Worm (Caenorhabditis elegans) whole organism, late embryonic: ENCODE data around the gene C17G10.6.

Experiments used
- C08G9.2 ChIP-seq: sonication (generic microtip); optimal IDR thresholded peaks from 2 replicates; lab custom pipeline; 2016; ENCODE audit warnings: mild to moderate bottlenecking, missing genetic modification characterization, moderate library complexity, missing compliant biosample characterization
- K02D7.2 ChIP-seq: sonication (generic microtip); optimal IDR thresholded peaks from 2 replicates; lab custom pipeline; 2017; ENCODE audit warnings: mild to moderate bottlenecking, missing genetic modification characterization, missing compliant biosample characterization
- K09A11.1 ChIP-seq: sonication (generic microtip); optimal IDR thresholded peaks from 2 replicates; lab custom pipeline; 2017; ENCODE audit warnings: antibody characterized with exemption, mild to moderate bottlenecking, missing genetic modification characterization, missing compliant biosample characterization; ENCODE audit not compliant: insufficient read depth
- ahr-1 ChIP-seq: sonication (generic microtip); optimal IDR thresholded peaks from 2 replicates; lab custom pipeline; 2016; ENCODE audit warnings: missing genetic modification characterization, missing compliant biosample characterization
- ceh-14 ChIP-seq: sonication (generic microtip); optimal IDR thresholded peaks from 2 replicates; lab custom pipeline; 2016; ENCODE audit warnings: missing genotype, missing genetic modification characterization, missing compliant biosample characterization
- ceh-18 ChIP-seq: sonication (generic microtip); optimal IDR thresholded peaks from 2 replicates; lab custom pipeline; 2016; ENCODE audit warnings: missing genetic modification characterization, missing compliant biosample characterization
- ceh-19 ChIP-seq: fragments of 200-800 bp; sonication (Bioruptor generic); optimal IDR thresholded peaks from 2 replicates; lab custom pipeline; 2018; ENCODE audit warnings: mild to moderate bottlenecking, missing genetic modification characterization, missing compliant biosample characterization
- ceh-2 ChIP-seq: sonication (generic microtip); optimal IDR thresholded peaks from 2 replicates; lab custom pipeline; 2016; ENCODE audit warnings: missing genotype, missing genetic modification characterization, missing compliant biosample characterization
- ceh-24 ChIP-seq: sonication (generic microtip); optimal IDR thresholded peaks from 2 replicates; lab custom pipeline; 2016; ENCODE audit warnings: mild to moderate bottlenecking, missing genetic modification characterization, missing compliant biosample characterization
- ceh-30 ChIP-seq: fragments of 150-350 bp; optimal IDR thresholded peaks from 2 replicates; lab custom pipeline; 2014; ENCODE audit warnings: missing biosample characterization, missing genetic modification characterization
- che-1 ChIP-seq: sonication (generic microtip); optimal IDR thresholded peaks from 2 replicates; lab custom pipeline; 2016; ENCODE audit warnings: mild to moderate bottlenecking, missing genetic modification characterization, missing compliant biosample characterization
- elt-2 ChIP-seq: sonication (generic microtip); optimal IDR thresholded peaks from 2 replicates; lab custom pipeline; 2016; ENCODE audit warnings: missing genetic modification reagents, missing genetic modification characterization, missing compliant biosample characterization
- ets-4 ChIP-seq: sonication (generic microtip); optimal IDR thresholded peaks from 2 replicates; lab custom pipeline; 2016; ENCODE audit warnings: missing genetic modification characterization, missing compliant biosample characterization
- fkh-6 ChIP-seq: sonication (generic microtip); optimal IDR thresholded peaks from 2 replicates; lab custom pipeline; 2016; ENCODE audit warnings: missing genetic modification characterization, missing compliant biosample characterization
- hlh-13 ChIP-seq: fragments of 200-800 bp; sonication (Bioruptor generic); optimal IDR thresholded peaks from 2 replicates; lab custom pipeline; 2018; ENCODE audit warnings: mild to moderate bottlenecking, missing genetic modification characterization, missing compliant biosample characterization
- hlh-15 ChIP-seq: sonication (generic microtip); optimal IDR thresholded peaks from 2 replicates; lab custom pipeline; 2016; ENCODE audit warnings: missing genetic modification characterization, missing compliant biosample characterization
- hlh-30 ChIP-seq: sonication (generic microtip); optimal IDR thresholded peaks from 2 replicates; lab custom pipeline; 2017; ENCODE audit warnings: antibody characterized with exemption, missing genetic modification characterization, missing compliant biosample characterization; ENCODE audit not compliant: insufficient read depth
- hlh-6 ChIP-seq: sonication (generic microtip); optimal IDR thresholded peaks from 2 replicates; lab custom pipeline; 2016; ENCODE audit warnings: missing genotype, missing genetic modification characterization, missing compliant biosample characterization
- hlh-8 ChIP-seq: sonication (generic microtip); optimal IDR thresholded peaks from 2 replicates; lab custom pipeline; 2016; ENCODE audit warnings: missing genotype, missing genetic modification characterization, missing compliant biosample characterization
- lim-6 ChIP-seq: sonication (generic microtip); optimal IDR thresholded peaks from 2 replicates; lab custom pipeline; 2016; ENCODE audit warnings: missing genetic modification characterization, missing compliant biosample characterization
- lin-11 ChIP-seq: fragments of 200-800 bp; sonication (Bioruptor generic); optimal IDR thresholded peaks from 2 replicates; lab custom pipeline; 2018; ENCODE audit warnings: mild to moderate bottlenecking, missing genetic modification characterization, missing compliant biosample characterization
- madf-2 ChIP-seq: sonication (generic microtip); optimal IDR thresholded peaks from 2 replicates; lab custom pipeline; 2017; ENCODE audit warnings: missing genetic modification characterization, missing compliant biosample characterization
- nhr-11 ChIP-seq: fragments of 150-350 bp; optimal IDR thresholded peaks from 2 replicates; lab custom pipeline; 2014; ENCODE audit warnings: missing biosample characterization, missing genetic modification characterization
- npax-4 ChIP-seq: sonication (generic microtip); optimal IDR thresholded peaks from 2 replicates; lab custom pipeline; 2016; ENCODE audit warnings: missing genetic modification characterization, missing compliant biosample characterization
- odd-2 ChIP-seq: sonication (generic microtip); optimal IDR thresholded peaks from 2 replicates; lab custom pipeline; 2017; ENCODE audit warnings: antibody characterized with exemption, mild to moderate bottlenecking, missing genetic modification characterization, missing compliant biosample characterization
- pag-3 ChIP-seq: sonication (generic microtip); optimal IDR thresholded peaks from 2 replicates; lab custom pipeline; 2016; ENCODE audit warnings: missing compliant biosample characterization, missing genetic modification characterization, borderline replicate concordance
- pax-1 ChIP-seq: fragments of 150-350 bp; optimal IDR thresholded peaks from 2 replicates; lab custom pipeline; 2014; ENCODE audit warnings: missing biosample characterization, missing genetic modification characterization
- pha-2 ChIP-seq: sonication (generic microtip); optimal IDR thresholded peaks from 2 replicates; lab custom pipeline; 2017; ENCODE audit warnings: mild to moderate bottlenecking, missing genetic modification characterization, missing compliant biosample characterization
- pqm-1 ChIP-seq: sonication (generic microtip); optimal IDR thresholded peaks from 2 replicates; lab custom pipeline; 2016; ENCODE audit warnings: missing genetic modification characterization, missing compliant biosample characterization
- ref-2 ChIP-seq: sonication (generic microtip); optimal IDR thresholded peaks from 2 replicates; lab custom pipeline; 2016; ENCODE audit warnings: missing genetic modification characterization, missing compliant biosample characterization
- rnt-1 ChIP-seq: sonication (generic microtip); optimal IDR thresholded peaks from 2 replicates; lab custom pipeline; 2016; ENCODE audit warnings: missing genetic modification characterization, missing compliant biosample characterization
- ttx-3 ChIP-seq: sonication (generic microtip); optimal IDR thresholded peaks from 2 replicates; lab custom pipeline; 2016; ENCODE audit warnings: missing genetic modification reagents, missing genetic modification characterization, missing compliant biosample characterization
- unc-3 ChIP-seq, 2 experiments: fragments of 200-800 bp in 1 of 2; sonication (Bioruptor generic) in 1 of 2; sonication (generic microtip) in 1 of 2; conservative IDR thresholded peaks in 1 of 2; optimal IDR thresholded peaks in 1 of 2; 2 replicates each; pipeline versions ENCODE4 v1.3.6 to Lab custom; 2016 to 2022; ENCODE audit warnings: missing compliant biosample characterization in 2 of 2, missing genetic modification characterization in 2 of 2, missing genetic modification reagents in 1 of 2
- zip-5 ChIP-seq: sonication (generic microtip); optimal IDR thresholded peaks from 2 replicates; lab custom pipeline; 2016; ENCODE audit warnings: missing genetic modification characterization, missing compliant biosample characterization
- ztf-16 ChIP-seq: sonication (generic microtip); optimal IDR thresholded peaks from 2 replicates; lab custom pipeline; 2017; ENCODE audit warnings: missing genetic modification characterization, missing compliant biosample characterization

The C17G10.6 gene

DNA sequence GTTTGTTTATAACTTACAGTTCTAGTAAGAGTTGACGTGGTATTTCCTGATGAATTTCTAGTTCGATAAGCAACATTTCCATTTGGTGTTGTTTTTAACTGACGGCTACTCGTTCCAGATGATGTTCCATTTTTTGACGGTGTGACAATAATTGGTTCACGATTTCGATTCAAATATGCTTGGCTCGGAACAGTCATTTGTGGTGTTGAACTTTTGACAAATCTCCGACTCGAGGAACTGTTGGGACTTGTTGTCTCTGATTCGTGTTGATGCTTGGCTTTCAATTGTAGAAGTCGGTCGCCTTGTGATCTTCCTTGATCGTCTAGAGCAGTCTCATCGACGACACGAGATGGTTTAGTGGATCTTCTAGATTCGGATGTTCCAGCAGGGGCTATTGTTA, 11.5 kb downstream of the C17G10.6 start:
- no peak for TF ChIP-seq ref-2 (tag; lab: Kevin White, UChicago)
- TF ChIP-seq rnt-1 (tag; lab: Kevin White, UChicago) = no peak
- TF ChIP-seq npax-4 (tag; lab: Kevin White, UChicago) = no peak
- TF ChIP-seq hlh-30 (tag; lab: Kevin White, UChicago) = no peak
- TF ChIP-seq fkh-6 (tag; lab: Kevin White, UChicago) = no peak
- no peak for TF ChIP-seq pha-2 (tag; lab: Kevin White, UChicago)
- no peak for TF ChIP-seq ttx-3 (tag; lab: Kevin White, UChicago)
- TF ChIP-seq ahr-1 (tag; lab: Kevin White, UChicago) = no peak
- TF ChIP-seq hlh-15 = no peak
- no peak for TF ChIP-seq ceh-30

DNA sequence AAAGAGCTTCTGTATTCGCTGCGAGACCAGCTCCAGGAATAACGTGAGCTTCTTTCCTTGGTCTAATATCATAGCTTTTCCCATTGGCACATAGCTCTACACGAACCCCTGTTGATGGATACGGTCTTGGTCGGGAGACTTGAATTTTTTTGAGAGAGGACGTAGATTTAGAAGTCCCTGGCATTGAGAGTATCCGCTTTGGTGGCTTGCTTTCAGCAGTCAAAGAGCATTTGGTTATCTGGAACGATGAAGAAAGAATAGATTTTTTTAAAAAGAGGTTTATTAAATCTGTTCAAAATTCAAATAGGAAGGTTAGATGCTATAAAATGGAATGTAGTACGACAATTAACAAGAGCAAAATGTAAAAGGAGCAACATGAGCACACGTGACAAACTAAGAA, 13.4 kb downstream of the C17G10.6 start, which contains the start of gene C17G10.13:
C17G10.13 (minus strand) TSS at position 101 of the 400 bp plus-strand sequence.
- TF ChIP-seq C08G9.2 = no peak
- TF ChIP-seq K09A11.1 (tag; lab: Kevin White, UChicago) = no peak
- no peak for TF ChIP-seq ceh-30
- no peak for TF ChIP-seq lim-6 (tag; lab: Kevin White, UChicago)
- TF ChIP-seq ets-4 (tag; lab: Kevin White, UChicago) = no peak
- no peak for TF ChIP-seq fkh-6 (tag; lab: Kevin White, UChicago)
- no peak for TF ChIP-seq ceh-2
- no peak for TF ChIP-seq ceh-19 (GFP tag; lab: Kevin White, UChicago)
- no peak for TF ChIP-seq pha-2 (tag; lab: Kevin White, UChicago)
- no peak for TF ChIP-seq ceh-18
- TF ChIP-seq unc-3 (GFP tag; conservative IDR thresholded peaks at IDR 0.05; lab: Robert Waterston, UW) = no peak
- TF ChIP-seq unc-3 (tag; optimal IDR thresholded peaks at IDR 0.05; lab: Kevin White, UChicago) = no peak
- TF ChIP-seq hlh-6 (tag; lab: Kevin White, UChicago) = no peak
- TF ChIP-seq, all 69 proteins: peak for 0

DNA sequence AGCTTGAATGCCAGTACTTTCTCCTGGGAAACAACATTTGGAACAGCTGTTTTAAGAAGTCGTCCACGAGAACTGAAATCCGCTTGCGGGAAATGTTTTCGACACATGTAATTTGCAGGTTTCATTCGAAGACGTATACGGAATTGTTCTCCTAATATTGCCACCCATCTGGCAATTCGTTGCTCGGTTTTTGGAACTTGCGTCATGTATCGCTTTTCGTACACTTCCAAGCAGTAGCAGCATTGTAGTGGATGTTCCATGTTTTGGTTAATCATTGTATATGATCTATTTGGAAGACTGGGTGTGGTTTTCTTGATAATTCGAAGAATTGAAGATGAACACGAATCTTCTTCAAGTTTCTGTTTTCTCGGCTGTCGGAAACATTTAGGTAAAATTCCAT, 15.3 kb downstream of the C17G10.6 start:
- TF ChIP-seq K02D7.2 (tag; lab: Kevin White, UChicago) (no peak), lin-11 (no peak), hlh-13 (GFP tag; lab: Kevin White, UChicago) (no peak), K09A11.1 (tag; lab: Kevin White, UChicago) (no peak), lim-6 (tag; lab: Kevin White, UChicago) (no peak), odd-2 (tag; lab: Kevin White, UChicago) (no peak), ceh-24 (tag; lab: Kevin White, UChicago) (no peak), hlh-30 (tag; lab: Kevin White, UChicago) (no peak), nhr-11 (tag; lab: Kevin White, UChicago) (no peak)

DNA sequence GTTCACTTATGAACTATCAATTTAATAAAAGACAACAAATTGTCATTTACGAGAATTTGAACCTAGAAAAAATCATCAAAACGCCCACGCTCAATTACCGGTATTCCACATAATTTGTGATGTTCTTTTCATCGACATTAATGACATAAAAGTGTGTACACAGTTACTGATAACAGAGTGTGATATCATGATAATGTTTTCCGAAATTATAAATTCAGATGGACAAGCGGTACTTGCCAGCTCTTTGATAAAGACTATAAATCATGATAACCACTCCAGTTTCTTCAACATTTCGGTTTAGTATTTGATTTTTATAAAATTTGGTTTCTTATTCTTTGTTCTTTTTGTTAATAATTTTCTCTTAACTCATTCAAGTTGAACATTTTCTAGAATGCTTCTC, 17.3 kb downstream of the C17G10.6 start, which contains the start of gene lys-8:
lys-8 (plus strand) TSS at position 391 of the 400 bp plus-strand sequence.
- TF ChIP-seq elt-2 (tag; lab: Kevin White, UChicago) (peak; percentile 98), hlh-13 (GFP tag; lab: Kevin White, UChicago) (no peak), pag-3 (no peak)
- TF ChIP-seq, all 69 proteins: peak for 1

DNA sequence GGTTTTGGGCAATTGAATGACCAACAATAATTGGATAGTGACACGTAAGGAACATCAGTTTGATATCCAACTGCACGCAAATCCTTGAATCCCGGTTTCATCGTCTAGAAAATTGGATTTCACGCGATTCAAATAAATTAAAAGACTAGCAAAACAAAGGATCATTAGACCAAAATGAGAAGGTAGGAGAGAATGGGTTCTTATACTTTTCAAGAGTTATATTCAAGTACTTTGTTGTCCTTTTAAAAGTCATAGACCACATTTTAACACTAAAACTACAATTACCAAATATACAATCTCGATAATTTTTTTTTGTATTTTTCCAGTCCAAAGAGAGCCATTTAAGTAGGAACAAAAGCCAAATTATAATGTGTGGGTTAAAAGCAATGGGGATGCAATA, 20.8 kb downstream of the C17G10.6 start, which contains the start of gene T25E4.2:
T25E4.2 (minus strand) TSS at position 101 of the 400 bp plus-strand sequence.
- TF ChIP-seq ref-2 (tag; lab: Kevin White, UChicago) = no peak
- no peak for TF ChIP-seq ceh-18
- no peak for TF ChIP-seq hlh-13 (GFP tag; lab: Kevin White, UChicago)
- no peak for TF ChIP-seq hlh-8
- no peak for TF ChIP-seq pax-1 (tag; lab: Kevin White, UChicago)
- TF ChIP-seq pqm-1 (tag; lab: Kevin White, UChicago) = no peak
- no peak for TF ChIP-seq madf-2 (tag; lab: Kevin White, UChicago)
- no peak for TF ChIP-seq hlh-15
- no peak for TF ChIP-seq hlh-6 (tag; lab: Kevin White, UChicago)
- TF ChIP-seq ceh-14 (tag; lab: Kevin White, UChicago) = no peak
- no peak for TF ChIP-seq ztf-16 (tag; lab: Kevin White, UChicago)
- no peak for TF ChIP-seq lin-11
- no peak for TF ChIP-seq che-1 (tag; lab: Kevin White, UChicago)
- TF ChIP-seq zip-5 (tag; lab: Kevin White, UChicago) = no peak
